Worm (Caenorhabditis elegans): ENCODE results near the gene srb-18.

DNA sequence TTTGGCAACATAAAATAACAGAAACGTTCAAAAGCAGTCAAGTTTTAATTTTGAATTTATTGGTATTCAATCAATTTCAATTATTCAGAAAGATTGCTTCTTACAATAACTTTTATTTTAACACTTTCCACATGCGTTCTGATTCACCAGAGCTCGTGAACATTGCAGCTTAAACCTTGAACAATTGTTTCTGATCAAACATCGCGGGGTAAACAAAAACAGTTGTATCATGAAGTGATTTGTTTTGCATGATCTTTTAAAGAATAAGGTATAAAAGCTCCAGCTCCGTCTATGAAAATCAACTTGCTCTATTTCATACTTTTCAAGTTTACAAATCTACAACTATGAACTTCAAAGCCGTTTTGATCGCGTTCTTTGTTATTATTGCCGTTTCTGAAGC is 8.4 kb downstream of the srb-18 start, which contains the start of gene C54F6.6:
- TF ChIP-seq nhr-77 (tag; optimal IDR thresholded peaks at IDR 0.05) = no peak
- TF ChIP-seq nhr-6 (tag; optimal IDR thresholded peaks at IDR 0.05) = no peak
- no peak for TF ChIP-seq R02D3.7 (tag; optimal IDR thresholded peaks at IDR 0.05)
- no peak for TF ChIP-seq ztf-11 (tag; optimal IDR thresholded peaks at IDR 0.05)
- TF ChIP-seq blmp-1 (tag; optimal IDR thresholded peaks at IDR 0.05; ENCODE audit: insufficient read depth) = no peak
- TF ChIP-seq nhr-25 (tag; optimal IDR thresholded peaks at IDR 0.05) = no peak
- no peak for TF ChIP-seq ama-1 (optimal IDR thresholded peaks at IDR 0.05)
- TF ChIP-seq lin-39 (tag; optimal IDR thresholded peaks at IDR 0.05) = no peak
- no peak for TF ChIP-seq nhr-21 (tag; optimal IDR thresholded peaks at IDR 0.05)
- TF ChIP-seq ceh-82 (tag; optimal IDR thresholded peaks at IDR 0.05) = no peak
- no peak for TF ChIP-seq lin-13 (GFP tag; optimal IDR thresholded peaks at IDR 0.05)
- TF ChIP-seq mdl-1 (tag; optimal IDR thresholded peaks at IDR 0.05) = no peak
- no peak for TF ChIP-seq elt-1 (tag; optimal IDR thresholded peaks at IDR 0.05)
- TF ChIP-seq lsy-2 (tag; optimal IDR thresholded peaks at IDR 0.05) = no peak

All from whole organism, L2 larva.